Worm (Caenorhabditis elegans): ENCODE data around the gene vab-2.

vab-2 gene

DNA sequence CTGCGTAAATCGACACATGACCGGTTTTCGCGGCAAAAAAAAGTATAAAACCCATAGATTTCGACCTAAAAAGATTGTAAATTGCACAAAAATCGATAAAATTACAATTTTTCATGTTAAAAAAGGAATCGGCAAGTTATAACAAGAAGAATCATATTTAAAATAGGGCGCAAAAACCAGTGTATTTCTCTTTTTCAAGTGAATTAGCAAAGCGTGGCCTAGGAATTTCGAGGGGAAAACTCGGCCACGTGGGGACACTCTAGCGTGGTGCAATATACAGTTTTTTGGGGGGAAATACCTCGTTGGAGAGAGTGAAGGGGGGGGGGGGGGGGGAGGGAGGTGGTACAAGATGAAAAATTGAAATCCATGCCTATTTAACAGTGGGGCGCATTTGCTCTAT lies 40.9 kb upstream of the vab-2 start:
- no peak for TF ChIP-seq gmeb-1 (tag; optimal IDR thresholded peaks at IDR 0.05)
- TF ChIP-seq aly-2 (tag; optimal IDR thresholded peaks at IDR 0.05), result no peak
- no peak for TF ChIP-seq F13H6.1 (tag; optimal IDR thresholded peaks at IDR 0.05)
- no peak for TF ChIP-seq elt-1 (tag; optimal IDR thresholded peaks at IDR 0.05)
- no peak for TF ChIP-seq crh-2 (tag; optimal IDR thresholded peaks at IDR 0.05)
- TF ChIP-seq nhr-77 (tag; optimal IDR thresholded peaks at IDR 0.05), result no peak

DNA sequence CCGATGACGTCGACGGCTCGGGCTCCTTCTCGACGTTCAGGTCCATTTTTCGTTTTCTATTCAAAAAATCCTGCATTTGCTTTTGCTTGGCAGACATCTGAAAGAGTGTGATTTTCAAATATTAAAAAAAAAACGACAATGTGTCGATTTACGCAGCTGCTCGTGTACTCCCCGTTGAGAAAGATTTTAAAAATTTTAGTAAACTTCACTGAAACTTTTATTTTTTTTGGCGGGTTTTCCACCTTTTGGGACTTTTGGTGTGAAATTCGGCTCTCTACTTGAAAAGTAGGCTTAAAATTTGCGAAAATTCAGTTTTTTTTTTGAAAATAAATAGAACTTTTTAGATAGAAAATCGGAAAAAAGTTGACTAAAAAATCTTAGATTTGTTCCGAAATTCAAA lies 40.5 kb upstream of the vab-2 start, which contains the start of gene M02B7.7:
Gene M02B7.7 (minus strand): TSS at position 101 of the 400 bp plus-strand sequence.
- no peak for TF ChIP-seq nhr-12 (tag; optimal IDR thresholded peaks at IDR 0.05)
- TF ChIP-seq dmd-4 (tag; optimal IDR thresholded peaks at IDR 0.05), result no peak

- TF ChIP-seq ztf-11 (tag; optimal IDR thresholded peaks at IDR 0.05), result no peak
- no peak for TF ChIP-seq nhr-25 (tag; optimal IDR thresholded peaks at IDR 0.05)
- TF ChIP-seq C34F6.9 (tag; optimal IDR thresholded peaks at IDR 0.05), result no peak
- TF ChIP-seq ama-1 (optimal IDR thresholded peaks at IDR 0.05), result no peak
- no peak for TF ChIP-seq elt-1 (tag; optimal IDR thresholded peaks at IDR 0.05)
- no peak for TF ChIP-seq lin-11 (tag; optimal IDR thresholded peaks at IDR 0.05)
- no peak for TF ChIP-seq ZK546.5 (tag; optimal IDR thresholded peaks at IDR 0.05)
- no peak for TF ChIP-seq lsy-2 (tag; optimal IDR thresholded peaks at IDR 0.05)
- no peak for TF ChIP-seq nhr-12 (tag; optimal IDR thresholded peaks at IDR 0.05)
- TF ChIP-seq nhr-237 (tag; optimal IDR thresholded peaks at IDR 0.05), result no peak
Observed at ce11 chrIV:3805219-3805618, 38.6 kb upstream of the vab-2 start, which contains the start of gene fbxc-47. Gene fbxc-47, plus strand, starts transcription at chrIV:3805519.

ce11 chrIV:3803252-3803651 lies 36.6 kb upstream of the vab-2 start, which contains the start of the genes algn-14 and M02B7.2:
Gene algn-14, minus strand, starts transcription at chrIV:3803426.
Gene M02B7.2, plus strand, starts transcription at chrIV:3803581.
- no peak for TF ChIP-seq ztf-1 (GFP tag; conservative IDR thresholded peaks at IDR 0.05)
- peak; percentile 61 for TF ChIP-seq C34F6.9 (tag; optimal IDR thresholded peaks at IDR 0.05)
- peak; percentile 39 for TF ChIP-seq lin-13 (GFP tag; optimal IDR thresholded peaks at IDR 0.05)
- TF ChIP-seq R02D3.7 (tag; optimal IDR thresholded peaks at IDR 0.05), result peak; percentile 67
- peak; percentile 33 to 80 for TF ChIP-seq lsy-2 (tag; optimal IDR thresholded peaks at IDR 0.05)
- TF ChIP-seq mdl-1 (tag; optimal IDR thresholded peaks at IDR 0.05), result no peak
- TF ChIP-seq nhr-6 (tag; optimal IDR thresholded peaks at IDR 0.05), result no peak
- no peak for TF ChIP-seq snpc-4 (tag; optimal IDR thresholded peaks at IDR 0.05)
- TF ChIP-seq elt-1 (tag; optimal IDR thresholded peaks at IDR 0.05), result no peak
- TF ChIP-seq unc-39 (tag; optimal IDR thresholded peaks at IDR 0.05), result no peak
- peak; percentile 74 for TF ChIP-seq sma-3 (GFP tag; optimal IDR thresholded peaks at IDR 0.05)
- TF ChIP-seq nhr-21 (tag; optimal IDR thresholded peaks at IDR 0.05), result peak; percentile 18
- TF ChIP-seq mbf-1 (tag; optimal IDR thresholded peaks at IDR 0.05), result no peak
- TF ChIP-seq unc-55 (GFP tag; optimal IDR thresholded peaks at IDR 0.05), result peak; percentile 64
- TF ChIP-seq elt-3 (tag; optimal IDR thresholded peaks at IDR 0.05), result no peak
- TF ChIP-seq ceh-16 (tag; optimal IDR thresholded peaks at IDR 0.05), result no peak
- no peak for TF ChIP-seq unc-62 (GFP tag; optimal IDR thresholded peaks at IDR 0.05)
- peak; percentile 33 for TF ChIP-seq mab-5 (tag; optimal IDR thresholded peaks at IDR 0.05)
- no peak for TF ChIP-seq ztf-11 (tag; optimal IDR thresholded peaks at IDR 0.05)
- TF ChIP-seq gmeb-1 (tag; optimal IDR thresholded peaks at IDR 0.05), result peak; percentile 66
- no peak for TF ChIP-seq skn-1 (tag; optimal IDR thresholded peaks at IDR 0.05)
- TF ChIP-seq sma-9 (GFP tag; optimal IDR thresholded peaks at IDR 0.05), result peak; percentile 85
- no peak for TF ChIP-seq sma-9 (tag; optimal IDR thresholded peaks at IDR 0.05)
- TF ChIP-seq nhr-129 (tag; optimal IDR thresholded peaks at IDR 0.05), result no peak
- no peak for TF ChIP-seq lin-39 (tag; optimal IDR thresholded peaks at IDR 0.05)
- TF ChIP-seq nhr-77 (tag; optimal IDR thresholded peaks at IDR 0.05), result no peak
- TF ChIP-seq alr-1 (tag; optimal IDR thresholded peaks at IDR 0.05), result no peak
- no peak for TF ChIP-seq aly-2 (tag; optimal IDR thresholded peaks at IDR 0.05)
- TF ChIP-seq nhr-237 (tag; optimal IDR thresholded peaks at IDR 0.05), result no peak
- peak; percentile 48 for TF ChIP-seq crh-2 (tag; optimal IDR thresholded peaks at IDR 0.05)
- TF ChIP-seq ZK546.5 (tag; optimal IDR thresholded peaks at IDR 0.05), result no peak
- no peak for TF ChIP-seq peb-1 (tag; optimal IDR thresholded peaks at IDR 0.05)
- no peak for TF ChIP-seq nhr-12 (tag; optimal IDR thresholded peaks at IDR 0.05)
- no peak for TF ChIP-seq sem-4 (tag; optimal IDR thresholded peaks at IDR 0.05)
- TF ChIP-seq lin-11 (tag; optimal IDR thresholded peaks at IDR 0.05), result no peak
- TF ChIP-seq nhr-11 (tag; optimal IDR thresholded peaks at IDR 0.05), result no peak
- no peak for TF ChIP-seq blmp-1 (tag; optimal IDR thresholded peaks at IDR 0.05; ENCODE audit: insufficient read depth)
- no peak for TF ChIP-seq dmd-4 (tag; optimal IDR thresholded peaks at IDR 0.05)
- TF ChIP-seq ztf-4 (tag; optimal IDR thresholded peaks at IDR 0.05), result no peak
- no peak for TF ChIP-seq nhr-23 (tag; optimal IDR thresholded peaks at IDR 0.05)
- no peak for TF ChIP-seq zag-1 (tag; optimal IDR thresholded peaks at IDR 0.05)
- peak; percentile 49 for TF ChIP-seq nhr-25 (tag; optimal IDR thresholded peaks at IDR 0.05)
- TF ChIP-seq nhr-10 (tag; optimal IDR thresholded peaks at IDR 0.05), result no peak
- no peak for TF ChIP-seq Y55F3AM.14 (GFP tag; optimal IDR thresholded peaks at IDR 0.05)
- peak; percentile 14 for TF ChIP-seq fos-1 (tag; optimal IDR thresholded peaks at IDR 0.05)
- TF ChIP-seq F13H6.1 (tag; optimal IDR thresholded peaks at IDR 0.05), result peak; percentile 57
- no peak for TF ChIP-seq ama-1 (optimal IDR thresholded peaks at IDR 0.05)

Data from whole organism, L2 larva.